Fruit fly (Drosophila melanogaster): ENCODE measurements around the gene Slc45-1.

Slc45-1 gene

dm6 chr3L:9249925-9250324, 41.3 kb upstream of the Slc45-1 start, which contains the start of gene CG4477:
TSS of gene CG4477 (plus strand) at chr3L:9250225.
- no peak for TF ChIP-seq CG32772 (GFP tag; IDR thresholded peaks at IDR 0.05)
- no peak for TF ChIP-seq gcm (GFP tag; optimal IDR thresholded peaks at IDR 0.05)
- no peak for TF ChIP-seq Hr51 (GFP tag; optimal IDR thresholded peaks at IDR 0.05)
- TF ChIP-seq HLH3B (GFP tag; IDR thresholded peaks at IDR 0.05): no peak
- no peak for TF ChIP-seq CG13624 (GFP tag; optimal IDR thresholded peaks at IDR 0.05)
- no peak for TF ChIP-seq CG4328 (GFP tag; optimal IDR thresholded peaks at IDR 0.05)
- no peak for TF ChIP-seq CG1792 (GFP tag; optimal IDR thresholded peaks at IDR 0.05)
- no peak for TF ChIP-seq btn (GFP tag; optimal IDR thresholded peaks at IDR 0.05)
- no peak for TF ChIP-seq CG4707 (GFP tag; optimal IDR thresholded peaks at IDR 0.05)

dm6 chr3L:9236548-9236947, 27.9 kb upstream of the Slc45-1 start, which contains the start of gene CG4483:
TSS of gene CG4483 (minus strand) at chr3L:9236648.
- TF ChIP-seq CG6689 (GFP tag; IDR thresholded peaks at IDR 0.05) (no peak), Optix (GFP tag; IDR thresholded peaks at IDR 0.05) (no peak), sens-2 (GFP tag; IDR thresholded peaks at IDR 0.05) (no peak), CG11696 (GFP tag; IDR thresholded peaks at IDR 0.05) (no peak), ab (GFP tag; optimal IDR thresholded peaks at IDR 0.05) (no peak), CoRest (tag; optimal IDR thresholded peaks at IDR 0.05) (no peak), CG4707 (GFP tag; optimal IDR thresholded peaks at IDR 0.05) (no peak), CG3847 (GFP tag; IDR thresholded peaks at IDR 0.05) (no peak), tll (GFP tag; optimal IDR thresholded peaks at IDR 0.05) (no peak), CG17359 (tag; optimal IDR thresholded peaks at IDR 0.05) (no peak), CG6791 (GFP tag; IDR thresholded peaks at IDR 0.05; ENCODE audit: partially characterized antibody) (no peak), gro (GFP tag; optimal IDR thresholded peaks at IDR 0.05) (no peak), CG7271 (tag; optimal IDR thresholded peaks at IDR 0.05) (no peak), Neu2 (GFP tag; optimal IDR thresholded peaks at IDR 0.05; ENCODE audit: borderline replicate concordance) (no peak), bab2 (GFP tag; optimal IDR thresholded peaks at IDR 0.05) (no peak), CG9817 (tag; optimal IDR thresholded peaks at IDR 0.05) (no peak), CG10274 (GFP tag; optimal IDR thresholded peaks at IDR 0.05) (no peak), hkb (optimal IDR thresholded peaks at IDR 0.05) (no peak), hkb (GFP tag; IDR thresholded peaks at IDR 0.05) (no peak), CG7839 (tag; optimal IDR thresholded peaks at IDR 0.05) (no peak), jumu (GFP tag; optimal IDR thresholded peaks at IDR 0.05) (no peak)

- no peak for TF ChIP-seq Sin3A (optimal IDR thresholded peaks at IDR 0.05)
- TF ChIP-seq ash1 (GFP tag; optimal IDR thresholded peaks at IDR 0.05): no peak
- no peak for TF ChIP-seq danr (GFP tag; IDR thresholded peaks at IDR 0.05)
- TF ChIP-seq CG15696 (tag; optimal IDR thresholded peaks at IDR 0.05): no peak
- TF ChIP-seq ap (GFP tag; IDR thresholded peaks at IDR 0.05): no peak
- peak; percentile 44; the same call in 2 of the 3 replicates for TF ChIP-seq CG16813 (GFP tag; IDR thresholded peaks at IDR 0.05; ENCODE audit: partially characterized antibody)
- TF ChIP-seq HmgZ (tag; optimal IDR thresholded peaks at IDR 0.05): peak; percentile 8
- 0 out of 3 replicates have a peak, but pooled peaks have one; percentile 13 for TF ChIP-seq Opbp (GFP tag; IDR thresholded peaks at IDR 0.05; ENCODE audit: partially characterized antibody)
- TF ChIP-seq CG14050 (GFP tag; IDR thresholded peaks at IDR 0.05): no peak
- TF ChIP-seq CG10543 (GFP tag; optimal IDR thresholded peaks at IDR 0.05): no peak
- no peak for TF ChIP-seq Mad (GFP tag; optimal IDR thresholded peaks at IDR 0.05)
- 0 out of 4 replicates have a peak, but pooled peaks have one; percentile 13 for TF ChIP-seq chinmo (GFP tag; IDR thresholded peaks at IDR 0.05; ENCODE audit: partially characterized antibody)
- no peak for TF ChIP-seq cad (GFP tag; optimal IDR thresholded peaks at IDR 0.05)
- TF ChIP-seq sob (GFP tag; IDR thresholded peaks at IDR 0.05): peak; percentile 18; the same call in 1 of the 2 replicates
- no peak for TF ChIP-seq Fer3 (tag; optimal IDR thresholded peaks at IDR 0.05)
- no peak for TF ChIP-seq ab (GFP tag; optimal IDR thresholded peaks at IDR 0.05)
- TF ChIP-seq CG7786 (GFP tag; optimal IDR thresholded peaks at IDR 0.05): no peak
- peak; percentile 0 for TF ChIP-seq Xbp1 (GFP tag; optimal IDR thresholded peaks at IDR 0.05)
- no peak for TF ChIP-seq B-H2 (GFP tag; optimal IDR thresholded peaks at IDR 0.05)
- peak; percentile 7 for TF ChIP-seq CoRest (tag; optimal IDR thresholded peaks at IDR 0.05)
- no peak for TF ChIP-seq prd (optimal IDR thresholded peaks at IDR 0.05)
- TF ChIP-seq prd (GFP tag; IDR thresholded peaks at IDR 0.05): 0 out of 3 replicates have a peak, but pooled peaks have one; percentile 30
Observed at dm6 chr3L:9211302-9211930, 2.8 kb upstream of the Slc45-1 start, which contains the start of gene CG4476. TSS of gene CG4476 (plus strand) at chr3L:9211880.
